Fruit fly (Drosophila melanogaster): ENCODE data around the gene fiz.

DNA sequence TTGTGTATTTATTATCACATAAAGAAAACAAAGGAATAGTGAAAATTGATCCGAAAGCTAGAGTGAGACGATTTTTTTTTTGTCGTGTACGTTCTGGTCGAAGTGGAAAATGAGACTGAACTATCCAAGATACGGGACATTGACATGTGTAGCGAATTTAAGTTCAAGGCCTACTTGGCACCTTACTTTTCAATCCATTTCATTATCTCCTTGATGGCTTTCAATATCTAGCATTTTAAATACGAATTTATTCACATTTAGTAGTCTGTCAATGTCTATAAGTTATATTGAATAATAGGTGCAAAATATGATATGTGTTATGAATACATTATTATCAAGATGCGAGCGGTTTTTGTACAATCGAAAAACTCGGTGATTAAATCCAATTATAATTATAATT is 19.3 kb upstream of the fiz start, which contains the start of gene CG32591:
- TF ChIP-seq CG6276 (GFP tag; optimal IDR thresholded peaks at IDR 0.05): no peak
- no peak for TF ChIP-seq vri (GFP tag; optimal IDR thresholded peaks at IDR 0.05)
- no peak for TF ChIP-seq spab (GFP tag; optimal IDR thresholded peaks at IDR 0.05)
- TF ChIP-seq ss (GFP tag; optimal IDR thresholded peaks at IDR 0.05): no peak
- no peak for TF ChIP-seq CG10631 (GFP tag; optimal IDR thresholded peaks at IDR 0.05)
- no peak for TF ChIP-seq CG3919 (GFP tag; optimal IDR thresholded peaks at IDR 0.05)

Measured in whole organism, prepupa.